Fruit fly (Drosophila melanogaster): ENCODE measurements around the gene CG9692.
A peak's percentile ranks its signal among the peaks of the same experiment; 100 is the strongest.

Gene CG9692

DNA sequence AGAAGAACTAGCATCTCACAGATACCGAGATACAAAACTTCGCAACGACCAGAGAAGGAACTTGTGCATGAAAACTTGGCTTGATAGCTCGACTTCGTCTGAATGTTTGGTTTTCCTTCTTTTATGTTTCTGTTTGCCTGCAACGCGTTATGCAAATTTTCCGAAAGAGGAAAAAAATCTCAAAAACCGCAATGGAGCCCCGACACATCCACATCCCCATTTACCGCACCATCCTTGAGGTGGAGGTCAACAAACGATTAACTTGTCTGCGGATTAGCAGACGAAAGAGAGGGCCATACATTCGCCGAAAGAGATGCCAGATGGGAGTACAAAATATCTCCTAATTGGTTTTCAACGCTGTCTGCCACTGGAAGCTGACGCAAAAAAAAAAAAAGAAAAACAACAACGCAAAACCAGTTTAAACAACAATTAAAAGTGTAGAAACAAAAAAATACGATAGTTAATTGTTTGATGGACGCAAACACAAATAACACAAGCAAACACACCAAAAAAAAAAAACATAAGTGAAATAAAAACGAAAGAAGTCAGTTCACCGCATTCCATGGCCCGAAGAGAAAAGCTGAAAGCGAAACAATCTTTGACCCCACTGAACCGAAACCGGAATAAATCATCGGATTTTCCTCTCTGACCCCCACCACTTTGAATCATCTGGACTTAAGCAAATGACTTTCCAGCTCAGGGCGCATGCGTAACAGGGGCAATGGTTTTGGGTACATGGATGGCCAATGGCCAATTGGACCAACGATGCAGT lies 9.5 kb upstream of the CG9692 start (continued):
- TF ChIP-seq sd (tag; optimal IDR thresholded peaks at IDR 0.05) (peak; percentile 68), pum (GFP tag; optimal IDR thresholded peaks at IDR 0.05) (no peak), CG10321 (GFP tag; IDR thresholded peaks at IDR 0.05) (0 out of 2 replicates have a peak, but pooled peaks have one; percentile 8), Blimp-1 (GFP tag; optimal IDR thresholded peaks at IDR 0.05) (peak; percentile 77), emc (GFP tag; optimal IDR thresholded peaks at IDR 0.05) (no peak), CG3407 (GFP tag; optimal IDR thresholded peaks at IDR 0.05) (no peak), gcm2 (GFP tag; optimal IDR thresholded peaks at IDR 0.05) (no peak), CG4730 (GFP tag; IDR thresholded peaks at IDR 0.05) (no peak), CG12071 (GFP tag; optimal IDR thresholded peaks at IDR 0.05) (no peak), lov (optimal IDR thresholded peaks at IDR 0.05) (no peak), lov (GFP tag; IDR thresholded peaks at IDR 0.05) (no peak), Sry-β (GFP tag; optimal IDR thresholded peaks at IDR 0.05) (no peak), CG32772 (GFP tag; IDR thresholded peaks at IDR 0.05) (no peak), Bdp1 (GFP tag; optimal IDR thresholded peaks at IDR 0.05) (no peak), CG7271 (tag; optimal IDR thresholded peaks at IDR 0.05) (no peak), sqz (GFP tag; optimal IDR thresholded peaks at IDR 0.05) (peak; percentile 18), D19B (GFP tag; optimal IDR thresholded peaks at IDR 0.05) (no peak), dm (GFP tag; optimal IDR thresholded peaks at IDR 0.05) (no peak), h (optimal IDR thresholded peaks at IDR 0.05) (no peak), p53 (GFP tag; optimal IDR thresholded peaks at IDR 0.05) (no peak), chinmo (GFP tag; IDR thresholded peaks at IDR 0.05; ENCODE audit: partially characterized antibody) (0 out of 4 replicates have a peak, but pooled peaks have one; percentile 52)

DNA sequence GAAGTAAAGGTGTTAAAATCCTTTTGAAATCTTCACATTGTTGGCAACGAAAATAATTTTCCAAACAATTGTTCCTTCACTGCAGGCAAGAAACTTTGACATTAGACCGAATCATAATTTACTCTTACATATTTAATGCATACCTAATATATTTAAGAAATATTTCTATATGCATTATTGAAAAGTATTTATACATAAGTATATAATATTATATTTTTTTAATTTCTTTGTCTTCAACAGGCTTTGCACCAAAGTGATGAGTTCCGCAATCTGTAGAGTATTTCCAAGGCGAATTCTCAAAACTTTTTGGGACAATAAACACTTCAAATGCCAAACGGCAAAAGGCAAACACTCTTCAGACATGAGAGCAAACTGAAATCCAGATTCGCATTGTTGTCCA lies 7.7 kb upstream of the CG9692 start:
- TF ChIP-seq CG15514 (GFP tag; optimal IDR thresholded peaks at IDR 0.05): no peak
- no peak for TF ChIP-seq sim (GFP tag; IDR thresholded peaks at IDR 0.05)
- peak; percentile 63 for TF ChIP-seq CG12391 (tag; optimal IDR thresholded peaks at IDR 0.05)
- TF ChIP-seq sc (optimal IDR thresholded peaks at IDR 0.05): no peak
- TF ChIP-seq sc (GFP tag; optimal IDR thresholded peaks at IDR 0.05): peak; percentile 1
- peak; percentile 57 for TF ChIP-seq fd96Cb (tag; optimal IDR thresholded peaks at IDR 0.05)
- TF ChIP-seq CG11560 (tag; IDR thresholded peaks at IDR 0.05): no peak
- peak; percentile 7 for TF ChIP-seq caup (GFP tag; optimal IDR thresholded peaks at IDR 0.05; ENCODE audit: severe bottlenecking)
- TF ChIP-seq HLH4C (GFP tag; IDR thresholded peaks at IDR 0.05; ENCODE audit: partially characterized antibody): no peak
- TF ChIP-seq bcd (GFP tag; optimal IDR thresholded peaks at IDR 0.05): peak; percentile 16
- TF ChIP-seq Blimp-1 (GFP tag; optimal IDR thresholded peaks at IDR 0.05): peak; percentile 61
- peak; percentile 41; the same call in 1 of the 2 replicates for TF ChIP-seq E2f2 (GFP tag; IDR thresholded peaks at IDR 0.05)
- TF ChIP-seq CG11247 (GFP tag; IDR thresholded peaks at IDR 0.05): no peak
- TF ChIP-seq CG11085 (GFP tag; IDR thresholded peaks at IDR 0.05): no peak
- TF ChIP-seq CG1603 (tag; optimal IDR thresholded peaks at IDR 0.05): no peak
- TF ChIP-seq Gug (GFP tag; IDR thresholded peaks at IDR 0.05): no peak
- TF ChIP-seq bsh (GFP tag; optimal IDR thresholded peaks at IDR 0.05): peak in 1 of 2 experiments; percentile 72
- TF ChIP-seq Neu2 (GFP tag; optimal IDR thresholded peaks at IDR 0.05; ENCODE audit: borderline replicate concordance): no peak
- no peak for TF ChIP-seq sug (tag; optimal IDR thresholded peaks at IDR 0.05)
- TF ChIP-seq CG12071 (GFP tag; optimal IDR thresholded peaks at IDR 0.05): no peak
- TF ChIP-seq onecut (GFP tag; IDR thresholded peaks at IDR 0.05): no peak
- TF ChIP-seq sob (GFP tag; IDR thresholded peaks at IDR 0.05): peak; percentile 48; the same call in 1 of the 2 replicates
- TF ChIP-seq Bgb (GFP tag; IDR thresholded peaks at IDR 0.05; ENCODE audit: partially characterized antibody): no peak
- TF ChIP-seq sd (tag; optimal IDR thresholded peaks at IDR 0.05): no peak
- TF ChIP-seq tll (GFP tag; optimal IDR thresholded peaks at IDR 0.05): no peak
- peak; percentile 73 for TF ChIP-seq CG11504 (tag; optimal IDR thresholded peaks at IDR 0.05)
- TF ChIP-seq chif (GFP tag; optimal IDR thresholded peaks at IDR 0.05): no peak
- no peak for TF ChIP-seq CG33213 (GFP tag; optimal IDR thresholded peaks at IDR 0.05)
- no peak for TF ChIP-seq gfzf (GFP tag; optimal IDR thresholded peaks at IDR 0.05)
- no peak for TF ChIP-seq CG2116 (GFP tag; optimal IDR thresholded peaks at IDR 0.05)
- TF ChIP-seq chinmo (GFP tag; IDR thresholded peaks at IDR 0.05; ENCODE audit: partially characterized antibody): no peak
- no peak for TF ChIP-seq CG3995 (GFP tag; optimal IDR thresholded peaks at IDR 0.05)

Data from whole organism, embryonic.